Worm (Caenorhabditis elegans) whole organism, L4 larva: Measurements from ENCODE around the gene otub-3.

ENCODE experiments used
- D1046.2 ChIP-seq: fragments of 200-800 bp; sonication (Bioruptor generic); IDR thresholded peaks from 2 replicates; pipeline ENCODE4 v1.3.6; 2022; ENCODE audit warnings: missing genetic modification characterization, missing compliant biosample characterization
- F10B5.3 ChIP-seq: sonication (generic microtip); optimal IDR thresholded peaks from 2 replicates; lab custom pipeline; 2016; ENCODE audit warnings: mild to moderate bottlenecking, missing genetic modification characterization, missing compliant biosample characterization
- F44E2.7 ChIP-seq: fragments of 200-800 bp; sonication (Bioruptor generic); IDR thresholded peaks from 2 replicates; pipeline ENCODE4 v2.1.2; 2022; ENCODE audit warnings: missing genetic modification characterization, missing compliant biosample characterization
- Y105C5A.15 ChIP-seq: fragments of 200-800 bp; sonication (Bioruptor generic); IDR thresholded peaks from 2 replicates; pipeline ENCODE4 v1.3.6; 2022; ENCODE audit warnings: missing genetic modification characterization, missing compliant biosample characterization
- Y5F2A.4 ChIP-seq: fragments of 200-800 bp; sonication (Bioruptor generic); optimal IDR thresholded peaks from 2 replicates; lab custom pipeline; 2018; ENCODE audit warnings: mild to moderate bottlenecking, missing genetic modification characterization, missing compliant biosample characterization
- aha-1 ChIP-seq: fragments of 150-350 bp; peaks from one replicate; lab custom pipeline; 2014; ENCODE audit warnings: missing biosample characterization, missing genetic modification characterization
- aly-2 ChIP-seq: sonication (generic microtip); optimal IDR thresholded peaks from 2 replicates; lab custom pipeline; 2018; ENCODE audit warnings: missing biosample characterization, missing genetic modification characterization
- ceh-82 ChIP-seq: sonication (generic microtip); optimal IDR thresholded peaks from 2 replicates; lab custom pipeline; 2017; ENCODE audit warnings: missing biosample characterization, missing genetic modification characterization
- ces-1 ChIP-seq: fragments of 150-350 bp; sonication (generic microtip); optimal IDR thresholded peaks from 4 replicates; lab custom pipeline; 2014; ENCODE audit warnings: missing biosample characterization, missing genetic modification reagents, missing genetic modification characterization
- cey-2 ChIP-seq: sonication (generic microtip); optimal IDR thresholded peaks from 3 replicates; lab custom pipeline; 2017; ENCODE audit warnings: missing genetic modification characterization, mild to moderate bottlenecking, missing compliant biosample characterization, antibody characterized with exemption, borderline replicate concordance; ENCODE audit not compliant: insufficient read depth
- daf-16 ChIP-seq, 3 experiments: sonication (generic microtip); optimal IDR thresholded peaks; 2 replicates each; lab custom pipeline; 2016 to 2017; ENCODE audit warnings: missing genetic modification characterization in 3 of 3, missing genetic modification reagents in 3 of 3, mild to moderate bottlenecking in 2 of 3, missing compliant biosample characterization in 2 of 3, missing biosample characterization in 1 of 3, moderate library complexity in 1 of 3
- daf-19 ChIP-seq: fragments of 200-800 bp; sonication (Bioruptor generic); conservative IDR thresholded peaks from 2 replicates; pipeline ENCODE4 v1.3.6; 2022; ENCODE audit warnings: missing genetic modification characterization, missing compliant biosample characterization
- daf-8 ChIP-seq: fragments of 200-800 bp; sonication (Bioruptor generic); IDR thresholded peaks from 2 replicates; pipeline ENCODE4 v1.3.6; 2022; ENCODE audit warnings: missing genetic modification characterization, missing compliant biosample characterization
- dmd-6 ChIP-seq: fragments of 200-800 bp; sonication (Bioruptor generic); IDR thresholded peaks from 2 replicates; pipeline ENCODE4 v1.3.6; 2022; ENCODE audit warnings: missing genetic modification reagents, missing genetic modification characterization, missing compliant biosample characterization
- dpl-1 ChIP-seq: fragments of 150-350 bp; optimal IDR thresholded peaks from 2 replicates; lab custom pipeline; 2014; ENCODE audit warnings: missing biosample characterization, missing genetic modification reagents, missing genetic modification characterization
- duxl-1 ChIP-seq: sonication (generic microtip); optimal IDR thresholded peaks from 2 replicates; lab custom pipeline; 2016; ENCODE audit warnings: mild to moderate bottlenecking, missing genetic modification characterization, moderate library complexity, missing compliant biosample characterization; ENCODE audit not compliant: poor library complexity
- egl-27 ChIP-seq: sonication (generic microtip); optimal IDR thresholded peaks from 3 replicates; lab custom pipeline; 2017; ENCODE audit warnings: missing biosample characterization, missing genetic modification reagents, missing genetic modification characterization
- fkh-10 ChIP-seq: fragments of 150-350 bp; optimal IDR thresholded peaks from 2 replicates; lab custom pipeline; 2014; ENCODE audit warnings: missing biosample characterization, missing genetic modification reagents, missing genetic modification characterization
- hlh-11 ChIP-seq: fragments of 200-800 bp; sonication (Bioruptor generic); optimal IDR thresholded peaks from 2 replicates; lab custom pipeline; 2018; ENCODE audit warnings: mild to moderate bottlenecking, missing genetic modification characterization, missing compliant biosample characterization
- hmg-1.1 ChIP-seq: fragments of 200-800 bp; sonication (Bioruptor generic); IDR thresholded peaks from 2 replicates; pipeline ENCODE4 v1.3.6; 2022; ENCODE audit warnings: missing genetic modification reagents, missing genetic modification characterization, missing compliant biosample characterization
- lin-15B ChIP-seq: fragments of 150-350 bp; sonication (generic microtip); optimal IDR thresholded peaks from 3 replicates; lab custom pipeline; 2014; ENCODE audit warnings: missing biosample characterization, missing genetic modification characterization
- lin-29 ChIP-seq: fragments of 200-800 bp; sonication (Bioruptor generic); IDR thresholded peaks from 2 replicates; pipeline ENCODE4 v1.3.6; 2022; ENCODE audit warnings: missing genetic modification reagents, missing genetic modification characterization, missing compliant biosample characterization
- lin-38 ChIP-seq: fragments of 200-800 bp; sonication (Bioruptor generic); IDR thresholded peaks from 2 replicates; pipeline ENCODE4 v1.3.6; 2022; ENCODE audit warnings: missing genetic modification reagents, missing genetic modification characterization, missing compliant biosample characterization
- lin-39 ChIP-seq: fragments of 150-350 bp; optimal IDR thresholded peaks from 2 replicates; lab custom pipeline; 2014; ENCODE audit warnings: missing biosample characterization, missing genetic modification reagents, missing genetic modification characterization
- mdl-1 ChIP-seq, 2 experiments: fragments of 150-350 bp in 1 of 2; sonication (generic microtip) in 1 of 2; optimal IDR thresholded peaks; 2 replicates each; lab custom pipeline; 2014 to 2017; ENCODE audit warnings: missing biosample characterization in 2 of 2, missing genetic modification characterization in 2 of 2
- mxl-2 ChIP-seq: fragments of 200-800 bp; sonication (Bioruptor generic); conservative IDR thresholded peaks from 2 replicates; pipeline ENCODE4 v1.3.6; 2022; ENCODE audit warnings: missing genetic modification reagents, missing genetic modification characterization, missing compliant biosample characterization
- nhr-10 ChIP-seq: fragments of 150-350 bp; optimal IDR thresholded peaks from 2 replicates; lab custom pipeline; 2014; ENCODE audit warnings: missing biosample characterization, missing genetic modification characterization
- nhr-25 ChIP-seq: sonication (generic microtip); optimal IDR thresholded peaks from 2 replicates; lab custom pipeline; 2017; ENCODE audit warnings: missing genetic modification characterization, mild to moderate bottlenecking, missing compliant biosample characterization, antibody characterized with exemption, moderate library complexity, borderline replicate concordance; ENCODE audit not compliant: insufficient read depth
- nhr-48 ChIP-seq: sonication (generic microtip); optimal IDR thresholded peaks from 2 replicates; lab custom pipeline; 2016; ENCODE audit warnings: mild to moderate bottlenecking, missing genetic modification characterization, missing compliant biosample characterization
- nhr-76 ChIP-seq: fragments of 150-350 bp; optimal IDR thresholded peaks from 2 replicates; lab custom pipeline; 2014; ENCODE audit warnings: missing biosample characterization, missing genetic modification characterization
- nhr-77 ChIP-seq: fragments of 150-350 bp; optimal IDR thresholded peaks from 2 replicates; lab custom pipeline; 2014; ENCODE audit warnings: missing biosample characterization, missing genetic modification characterization
- pha-4 ChIP-seq, 2 experiments: fragments of 150-350 bp in 1 of 2; fragments of 200-800 bp in 1 of 2; sonication (Bioruptor generic) in 1 of 2; IDR thresholded peaks in 1 of 2; optimal IDR thresholded peaks in 1 of 2; 2 replicates each; pipeline versions ENCODE4 v1.3.6 to Lab custom; 2014 to 2022; ENCODE audit warnings: missing genetic modification characterization in 2 of 2, missing genetic modification reagents in 2 of 2, missing biosample characterization in 1 of 2, missing compliant biosample characterization in 1 of 2
- php-3 ChIP-seq: fragments of 200-800 bp; sonication (Bioruptor generic); IDR thresholded peaks from 2 replicates; pipeline ENCODE4 v1.3.6; 2022; ENCODE audit warnings: missing genetic modification reagents, missing genetic modification characterization, missing compliant biosample characterization
- pqm-1 ChIP-seq: sonication (generic microtip); optimal IDR thresholded peaks from 2 replicates; lab custom pipeline; 2017; ENCODE audit warnings: missing biosample characterization, missing genetic modification characterization
- rbr-2 ChIP-seq: sonication (generic microtip); optimal IDR thresholded peaks from 2 replicates; lab custom pipeline; 2016; ENCODE audit warnings: missing genotype, missing genetic modification characterization, missing compliant biosample characterization
- set-16 ChIP-seq: fragments of 200-800 bp; sonication (Bioruptor generic); IDR thresholded peaks from 2 replicates; pipeline ENCODE4 v1.3.6; 2022; ENCODE audit warnings: missing genetic modification reagents, missing genetic modification characterization, missing compliant biosample characterization
- snpc-1.2 ChIP-seq: fragments of 200-800 bp; sonication (Bioruptor generic); IDR thresholded peaks from 2 replicates; pipeline ENCODE4 v1.3.6; 2022; ENCODE audit warnings: missing genetic modification reagents, missing genetic modification characterization, missing compliant biosample characterization
- snpc-4 ChIP-seq: fragments of 150-350 bp; optimal IDR thresholded peaks from 2 replicates; lab custom pipeline; 2014; ENCODE audit warnings: missing biosample characterization, missing genetic modification characterization
- spr-1 ChIP-seq: sonication (generic microtip); optimal IDR thresholded peaks from 2 replicates; lab custom pipeline; 2016; ENCODE audit warnings: mild to moderate bottlenecking, missing genetic modification characterization, missing compliant biosample characterization
- spr-3 ChIP-seq: fragments of 200-800 bp; sonication (Bioruptor generic); optimal IDR thresholded peaks from 2 replicates; lab custom pipeline; 2018; ENCODE audit warnings: mild to moderate bottlenecking, missing genetic modification characterization, missing compliant biosample characterization
- tag-97 ChIP-seq: fragments of 200-800 bp; sonication (Bioruptor generic); IDR thresholded peaks from 2 replicates; pipeline ENCODE4 v1.3.6; 2022; ENCODE audit warnings: missing genetic modification characterization, missing compliant biosample characterization
- unc-130 ChIP-seq: sonication (generic microtip); optimal IDR thresholded peaks from 2 replicates; lab custom pipeline; 2016; ENCODE audit warnings: missing genetic modification reagents, missing genetic modification characterization, missing compliant biosample characterization
- unc-39 ChIP-seq: sonication (generic microtip); optimal IDR thresholded peaks from 2 replicates; lab custom pipeline; 2017; ENCODE audit warnings: missing biosample characterization, missing genetic modification characterization
- unc-62 ChIP-seq, 3 experiments: fragments of 150-350 bp in 1 of 3; sonication (generic microtip); optimal IDR thresholded peaks in 2 of 3; peaks in 1 of 3; 1 replicate in 1 of 3; 2 replicates in 2 of 3; lab custom pipeline; 2014 to 2017; ENCODE audit warnings: missing biosample characterization in 3 of 3, missing genetic modification characterization in 3 of 3, missing genetic modification reagents in 3 of 3, missing genotype in 1 of 3
- vab-7 ChIP-seq: fragments of 200-800 bp; sonication (Bioruptor generic); IDR thresholded peaks from 2 replicates; pipeline ENCODE4 v1.3.6; 2022; ENCODE audit warnings: missing genetic modification reagents, missing genetic modification characterization, missing compliant biosample characterization
- zfp-3 ChIP-seq: fragments of 200-800 bp; sonication (Bioruptor generic); conservative IDR thresholded peaks from 2 replicates; pipeline ENCODE4 v1.3.6; 2022; ENCODE audit warnings: missing genetic modification reagents, missing genetic modification characterization, missing compliant biosample characterization
- zip-2 ChIP-seq: fragments of 150-350 bp; optimal IDR thresholded peaks from 2 replicates; lab custom pipeline; 2014; ENCODE audit warnings: missing biosample characterization, missing genetic modification characterization
- ztf-11 ChIP-seq: fragments of 150-350 bp; optimal IDR thresholded peaks from 2 replicates; lab custom pipeline; 2014; ENCODE audit warnings: missing biosample characterization, missing genetic modification characterization

otub-3 gene

DNA sequence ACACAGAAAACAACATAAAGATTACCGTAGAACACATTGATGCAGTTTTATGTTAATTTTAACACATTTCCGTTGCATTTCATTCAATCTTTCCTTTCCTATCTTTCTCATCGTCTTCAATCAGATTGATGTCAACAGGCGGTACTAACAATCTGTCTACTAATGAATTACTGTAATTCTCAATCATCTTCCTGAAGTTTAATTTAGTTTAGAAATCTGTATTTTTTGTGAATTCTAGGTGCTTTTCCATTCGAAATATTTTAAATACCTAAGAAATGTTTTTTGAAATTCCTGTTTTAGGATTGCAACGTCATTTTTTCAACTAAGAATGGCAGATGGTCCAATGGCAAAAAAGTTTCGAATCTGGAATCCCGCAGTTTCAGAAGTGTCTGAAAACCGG lies 4.3 kb upstream of the otub-3 start, which contains the start of gene F21D5.9:
Gene F21D5.9, plus strand, starts transcription at position 301 of the 400 bp plus-strand sequence.
- TF ChIP-seq nhr-48 (no peak), hmg-1.1 (no peak), nhr-76 (tag; lab: Kevin White, UChicago) (no peak), zip-2 (tag; lab: Kevin White, UChicago) (no peak), unc-130 (GFP tag; lab: Kevin White, UChicago) (no peak), daf-19 (GFP tag; lab: Robert Waterston, UW) (no peak), mdl-1 (tag; optimal IDR thresholded peaks at IDR 0.05; lab: Kevin White, UChicago) (no peak), Y5F2A.4 (GFP tag; lab: Kevin White, UChicago) (no peak), vab-7 (GFP tag; lab: Robert Waterston, UW) (no peak), Y105C5A.15 (no peak)

DNA sequence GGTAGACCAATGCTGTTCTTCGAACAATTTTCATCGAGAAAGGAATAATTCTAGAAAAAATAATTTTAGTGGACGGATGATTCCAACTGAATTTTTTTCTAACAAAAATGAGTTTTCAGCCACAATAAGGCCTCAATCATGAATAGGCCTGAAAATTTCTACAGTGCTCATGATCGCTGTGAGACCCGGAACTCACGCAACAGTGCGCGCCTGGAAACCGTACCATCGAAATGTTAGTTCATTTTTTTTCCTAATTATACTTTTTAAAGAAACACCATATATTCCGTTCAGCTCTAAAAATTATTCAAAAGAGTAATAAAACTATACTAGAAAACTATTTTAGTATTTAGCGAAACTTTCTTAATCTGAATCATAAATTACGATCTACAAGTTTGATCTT lies 3.1 kb upstream of the otub-3 start:
- TF ChIP-seq daf-8 (GFP tag; lab: Robert Waterston, UW) (no peak), php-3 (GFP tag; lab: Robert Waterston, UW) (no peak), hlh-11 (tag; lab: Kevin White, UChicago) (no peak), spr-1 (tag; lab: Kevin White, UChicago) (no peak), unc-39 (tag; lab: Kevin White, UChicago) (no peak), spr-3 (no peak), F44E2.7 (no peak), mdl-1 (tag; optimal IDR thresholded peaks at IDR 0.05; lab: Kevin White, UChicago) (no peak), cey-2 (no peak), rbr-2 (tag; lab: Kevin White, UChicago) (no peak), tag-97 (no peak), nhr-48 (no peak), aha-1 (tag; lab: Kevin White, UChicago) (no peak), unc-62 (GFP tag; optimal IDR thresholded peaks at IDR 0.05 in 1 of 2; lab: Kevin White, UChicago) (no peak), unc-62 (tag; optimal IDR thresholded peaks at IDR 0.05; lab: Kevin White, UChicago) (no peak), lin-39 (no peak), mxl-2 (GFP tag; lab: Robert Waterston, UW) (no peak), F10B5.3 (tag; lab: Kevin White, UChicago) (no peak)

- no peak for TF ChIP-seq fkh-10 (GFP tag; lab: Kevin White, UChicago)
- TF ChIP-seq pha-4 (GFP tag; IDR thresholded peaks at IDR 0.05; lab: Robert Waterston, UW): no peak
- no peak for TF ChIP-seq pha-4 (tag; optimal IDR thresholded peaks at IDR 0.05; lab: Kevin White, UChicago)
- no peak for TF ChIP-seq unc-130 (GFP tag; lab: Kevin White, UChicago)
- no peak for TF ChIP-seq egl-27 (tag; lab: Kevin White, UChicago)
- no peak for TF ChIP-seq ceh-82 (tag; lab: Kevin White, UChicago)
- no peak for TF ChIP-seq nhr-10 (tag; lab: Kevin White, UChicago)
- TF ChIP-seq set-16 (GFP tag; lab: Robert Waterston, UW): no peak
- no peak for TF ChIP-seq nhr-77 (tag; lab: Kevin White, UChicago)
- TF ChIP-seq vab-7 (GFP tag; lab: Robert Waterston, UW): no peak
- TF ChIP-seq zfp-3: no peak
- no peak for TF ChIP-seq php-3 (GFP tag; lab: Robert Waterston, UW)
- TF ChIP-seq D1046.2 (GFP tag; lab: Robert Waterston, UW): no peak
- TF ChIP-seq lin-15B: no peak
- no peak for TF ChIP-seq dpl-1 (GFP tag; lab: Kevin White, UChicago)
- TF ChIP-seq snpc-4: no peak
- TF ChIP-seq dmd-6 (GFP tag; lab: Robert Waterston, UW): no peak
- peak; percentile 63 for TF ChIP-seq pqm-1
- TF ChIP-seq lin-38: no peak
- no peak for TF ChIP-seq zip-2 (tag; lab: Kevin White, UChicago)
- no peak for TF ChIP-seq snpc-1.2 (GFP tag; lab: Robert Waterston, UW)
- no peak for TF ChIP-seq ces-1 (GFP tag; lab: Kevin White, UChicago)
- no peak for TF ChIP-seq aly-2 (tag; lab: Kevin White, UChicago)
- no peak for TF ChIP-seq nhr-25 (tag; lab: Kevin White, UChicago)
- TF ChIP-seq Y5F2A.4 (GFP tag; lab: Kevin White, UChicago): no peak
- no peak for TF ChIP-seq lin-29 (GFP tag; lab: Robert Waterston, UW)
- no peak for TF ChIP-seq duxl-1 (tag; lab: Kevin White, UChicago)
- TF ChIP-seq daf-16 (GFP tag; optimal IDR thresholded peaks at IDR 0.05; lab: Kevin White, UChicago): no peak
- TF ChIP-seq daf-16 (tag; optimal IDR thresholded peaks at IDR 0.05; lab: Kevin White, UChicago): peak; percentile 77
- TF ChIP-seq ztf-11: no peak
Measured at ce11 chrIV:8725345-8725744, 2.6 kb upstream of the otub-3 start, which contains the start of gene pgm-3. Gene pgm-3 (plus strand): TSS chrIV:8725722.
